Worm (Caenorhabditis elegans): Measurements from ENCODE around the gene copg-1.

copg-1 gene

ce11 chrIV:10144487-10144886, 7.3 kb upstream of the copg-1 start:
- TF ChIP-seq unc-3 (GFP tag; conservative IDR thresholded peaks at IDR 0.05) = no peak
- no peak for TF ChIP-seq unc-3 (tag; optimal IDR thresholded peaks at IDR 0.05)
- no peak for TF ChIP-seq hlh-30 (tag; optimal IDR thresholded peaks at IDR 0.05; ENCODE audit: insufficient read depth)
- no peak for TF ChIP-seq T23F11.4 (GFP tag; optimal IDR thresholded peaks at IDR 0.05)
- no peak for TF ChIP-seq sox-2 (GFP tag; IDR thresholded peaks at IDR 0.05)
- no peak for TF ChIP-seq fkh-10 (GFP tag; optimal IDR thresholded peaks at IDR 0.05)

- TF ChIP-seq ceh-34 (tag; optimal IDR thresholded peaks at IDR 0.05) (no peak), F13H6.1 (tag; optimal IDR thresholded peaks at IDR 0.05) (no peak), Y22D7AL.16 (tag; optimal IDR thresholded peaks at IDR 0.05) (no peak), zip-5 (tag; optimal IDR thresholded peaks at IDR 0.05) (no peak), odd-2 (tag; optimal IDR thresholded peaks at IDR 0.05) (no peak), dve-1 (tag; optimal IDR thresholded peaks at IDR 0.05) (no peak), fkh-6 (tag; optimal IDR thresholded peaks at IDR 0.05) (no peak), C38D4.7 (GFP tag; optimal IDR thresholded peaks at IDR 0.05) (no peak), unc-3 (GFP tag; conservative IDR thresholded peaks at IDR 0.05) (no peak), unc-3 (tag; optimal IDR thresholded peaks at IDR 0.05) (no peak)
Measured at ce11 chrIV:10144909-10145308, 6.8 kb upstream of the copg-1 start.

ce11 chrIV:10146885-10147284, 4.9 kb upstream of the copg-1 start, which contains the start of gene T14G10.8:
TSS of gene T14G10.8 (minus strand) at chrIV:10146985.
- TF ChIP-seq sox-4 (tag; optimal IDR thresholded peaks at IDR 0.05) (no peak), hlh-6 (tag; optimal IDR thresholded peaks at IDR 0.05) (no peak), ref-2 (tag; optimal IDR thresholded peaks at IDR 0.05) (no peak), ceh-18 (tag; optimal IDR thresholded peaks at IDR 0.05) (no peak), lin-11 (tag; optimal IDR thresholded peaks at IDR 0.05) (no peak), pag-3 (tag; optimal IDR thresholded peaks at IDR 0.05; ENCODE audit: borderline replicate concordance) (no peak), ceh-2 (tag; optimal IDR thresholded peaks at IDR 0.05) (no peak)

ce11 chrIV:10148938-10149337, 2.8 kb upstream of the copg-1 start, which contains the start of gene pigs-1:
TSS of gene pigs-1 (minus strand) at chrIV:10149038.
- no peak for TF ChIP-seq ceh-9 (tag; optimal IDR thresholded peaks at IDR 0.05)
- no peak for TF ChIP-seq sdc-2 (tag; optimal IDR thresholded peaks at IDR 0.05)
- no peak for TF ChIP-seq tbx-7 (tag; optimal IDR thresholded peaks at IDR 0.05)
- no peak for TF ChIP-seq pros-1 (tag; optimal IDR thresholded peaks at IDR 0.05)
- TF ChIP-seq gmeb-2 (tag; optimal IDR thresholded peaks at IDR 0.05) = no peak
- no peak for TF ChIP-seq che-1 (tag; optimal IDR thresholded peaks at IDR 0.05)
- no peak for TF ChIP-seq ceh-2 (tag; optimal IDR thresholded peaks at IDR 0.05)
- TF ChIP-seq sox-2 (GFP tag; IDR thresholded peaks at IDR 0.05) = no peak
- no peak for TF ChIP-seq ceh-48 (tag; optimal IDR thresholded peaks at IDR 0.05)
- TF ChIP-seq ahr-1 (tag; optimal IDR thresholded peaks at IDR 0.05) = no peak

- TF ChIP-seq unc-42 (tag; optimal IDR thresholded peaks at IDR 0.05) (peak; percentile 29), ceh-9 (tag; optimal IDR thresholded peaks at IDR 0.05) (no peak), ceh-34 (tag; optimal IDR thresholded peaks at IDR 0.05) (peak; percentile 15), ceh-24 (tag; optimal IDR thresholded peaks at IDR 0.05) (no peak), lin-11 (tag; optimal IDR thresholded peaks at IDR 0.05) (no peak)
Measured at ce11 chrIV:10150552-10151004, 1.2 kb upstream of the copg-1 start, which contains the start of gene tsp-12. TSS of gene tsp-12 (minus strand) at chrIV:10150602.

ce11 chrIV:10153479-10153878, 1.7 kb downstream of the copg-1 start:
- TF ChIP-seq sox-2 (GFP tag; IDR thresholded peaks at IDR 0.05) = no peak
- no peak for TF ChIP-seq unc-42 (tag; optimal IDR thresholded peaks at IDR 0.05)
- TF ChIP-seq ama-1 (optimal IDR thresholded peaks at IDR 0.05) = no peak
